Worm (Caenorhabditis elegans) whole organism, L3 larva: ENCODE measurements around the gene far-5.

Source experiments
- R02D3.7 ChIP-seq: fragments of 150-350 bp; optimal IDR thresholded peaks from 2 replicates; lab custom pipeline; 2014; ENCODE audit warnings: missing biosample characterization, missing genetic modification characterization
- ama-1 ChIP-seq: fragments of 150-350 bp; optimal IDR thresholded peaks from 2 replicates; lab custom pipeline; 2018
- ceh-28 ChIP-seq: fragments of 150-350 bp; optimal IDR thresholded peaks from 2 replicates; lab custom pipeline; 2014; ENCODE audit warnings: missing biosample characterization, missing genetic modification reagents, missing genetic modification characterization
- ceh-9 ChIP-seq: sonication (generic microtip); optimal IDR thresholded peaks from 2 replicates; lab custom pipeline; 2018; ENCODE audit warnings: missing biosample characterization, missing genetic modification characterization
- daf-12 ChIP-seq: fragments of 150-350 bp; optimal IDR thresholded peaks from 2 replicates; lab custom pipeline; 2014; ENCODE audit warnings: missing biosample characterization, missing genetic modification reagents, missing genetic modification characterization
- egl-27 ChIP-seq: sonication (generic microtip); optimal IDR thresholded peaks from 4 replicates; lab custom pipeline; 2017; ENCODE audit warnings: missing biosample characterization, missing genetic modification reagents, missing genetic modification characterization
- elt-1 ChIP-seq: fragments of 150-350 bp; optimal IDR thresholded peaks from 2 replicates; lab custom pipeline; 2014; ENCODE audit warnings: missing biosample characterization, missing genetic modification characterization
- elt-2 ChIP-seq: sonication (generic microtip); optimal IDR thresholded peaks from 2 replicates; lab custom pipeline; 2016; ENCODE audit warnings: missing genetic modification reagents, mild to moderate bottlenecking, missing genetic modification characterization, missing compliant biosample characterization
- elt-3 ChIP-seq, 3 experiments: fragments of 150-350 bp in 1 of 3; sonication (generic microtip) in 2 of 3; optimal IDR thresholded peaks; 2 replicates in 2 of 3; 4 replicates in 1 of 3; lab custom pipeline; 2014 to 2017; ENCODE audit warnings: missing biosample characterization in 3 of 3, missing genetic modification characterization in 3 of 3
- fkh-10 ChIP-seq: sonication (generic microtip); optimal IDR thresholded peaks from 2 replicates; lab custom pipeline; 2017; ENCODE audit warnings: missing biosample characterization, missing genetic modification reagents, missing genetic modification characterization
- fkh-2 ChIP-seq: fragments of 150-350 bp; optimal IDR thresholded peaks from 2 replicates; lab custom pipeline; 2014; ENCODE audit warnings: missing biosample characterization, missing genetic modification reagents, missing genetic modification characterization
- fos-1 ChIP-seq: fragments of 150-350 bp; optimal IDR thresholded peaks from 2 replicates; lab custom pipeline; 2014; ENCODE audit warnings: missing biosample characterization, missing genetic modification characterization
- hmg-11 ChIP-seq: sonication (generic microtip); optimal IDR thresholded peaks from 2 replicates; lab custom pipeline; 2016; ENCODE audit warnings: missing genetic modification characterization, missing compliant biosample characterization
- jun-1 ChIP-seq: fragments of 150-350 bp; optimal IDR thresholded peaks from 2 replicates; lab custom pipeline; 2014; ENCODE audit warnings: missing biosample characterization, missing genetic modification reagents, missing genetic modification characterization
- lin-15B ChIP-seq: fragments of 150-350 bp; optimal IDR thresholded peaks from 2 replicates; lab custom pipeline; 2014; ENCODE audit warnings: missing biosample characterization, missing genetic modification characterization
- lin-39 ChIP-seq: fragments of 150-350 bp; optimal IDR thresholded peaks from 2 replicates; lab custom pipeline; 2018; ENCODE audit warnings: missing biosample characterization, missing genetic modification reagents, missing genetic modification characterization
- lsy-12 ChIP-seq: sonication (generic microtip); optimal IDR thresholded peaks from 2 replicates; lab custom pipeline; 2016; ENCODE audit warnings: mild to moderate bottlenecking, missing genetic modification characterization, missing compliant biosample characterization
- mdl-1 ChIP-seq: fragments of 150-350 bp; optimal IDR thresholded peaks from 2 replicates; lab custom pipeline; 2014; ENCODE audit warnings: missing biosample characterization, missing genetic modification characterization
- nfya-1 ChIP-seq: sonication (generic microtip); optimal IDR thresholded peaks from 2 replicates; lab custom pipeline; 2017; ENCODE audit warnings: missing genetic modification characterization, mild to moderate bottlenecking, missing compliant biosample characterization, antibody characterized with exemption, moderate library complexity; ENCODE audit not compliant: insufficient read depth
- nhr-11 ChIP-seq: fragments of 150-350 bp; optimal IDR thresholded peaks from 2 replicates; lab custom pipeline; 2014; ENCODE audit warnings: missing biosample characterization, missing genetic modification characterization
- nhr-23 ChIP-seq: fragments of 150-350 bp; optimal IDR thresholded peaks from 2 replicates; lab custom pipeline; 2014; ENCODE audit warnings: missing biosample characterization, missing genetic modification reagents, missing genetic modification characterization
- nhr-237 ChIP-seq: fragments of 150-350 bp; optimal IDR thresholded peaks from 2 replicates; lab custom pipeline; 2014; ENCODE audit warnings: missing biosample characterization, missing genetic modification characterization
- nhr-25 ChIP-seq: sonication (generic microtip); optimal IDR thresholded peaks from 2 replicates; lab custom pipeline; 2017; ENCODE audit warnings: missing biosample characterization, missing genetic modification characterization
- nhr-43 ChIP-seq: sonication (generic microtip); optimal IDR thresholded peaks from 2 replicates; lab custom pipeline; 2016; ENCODE audit warnings: mild to moderate bottlenecking, missing genetic modification characterization, missing compliant biosample characterization; ENCODE audit not compliant: poor library complexity, severe bottlenecking
- nhr-77 ChIP-seq: fragments of 150-350 bp; optimal IDR thresholded peaks from 2 replicates; lab custom pipeline; 2014; ENCODE audit warnings: missing biosample characterization, missing genetic modification characterization
- pha-4 ChIP-seq: fragments of 150-350 bp; optimal IDR thresholded peaks from 2 replicates; lab custom pipeline; 2014; ENCODE audit warnings: missing biosample characterization, missing genetic modification reagents, missing genetic modification characterization
- pqm-1 ChIP-seq: fragments of 150-350 bp; optimal IDR thresholded peaks from 2 replicates; lab custom pipeline; 2017; ENCODE audit warnings: missing biosample characterization, missing genetic modification characterization, inconsistent platforms
- snpc-4 ChIP-seq: fragments of 150-350 bp; optimal IDR thresholded peaks from 2 replicates; lab custom pipeline; 2014; ENCODE audit warnings: missing biosample characterization, missing genetic modification characterization
- tbx-2 ChIP-seq: sonication (generic microtip); optimal IDR thresholded peaks from 2 replicates; lab custom pipeline; 2016; ENCODE audit warnings: mild to moderate bottlenecking, missing genetic modification characterization, missing compliant biosample characterization
- unc-62 ChIP-seq: fragments of 150-350 bp; sonication (generic microtip); optimal IDR thresholded peaks from 4 replicates; lab custom pipeline; 2014; ENCODE audit warnings: missing biosample characterization, missing genetic modification reagents, missing genetic modification characterization
- ztf-4 ChIP-seq: fragments of 150-350 bp; optimal IDR thresholded peaks from 2 replicates; lab custom pipeline; 2014; ENCODE audit warnings: missing biosample characterization, missing genetic modification characterization

Gene far-5

ce11 chrV:13041666-13042065 lies 46.3 kb downstream of the far-5 start, which contains the start of gene scyl-1:
Gene scyl-1 (minus strand): TSS chrV:13041721.
- TF ChIP-seq snpc-4 (tag; lab: Kevin White, UChicago) = peak; percentile 45
- peak; percentile 94 for TF ChIP-seq nhr-23 (tag; lab: Kevin White, UChicago)
- TF ChIP-seq nhr-237 = no peak
- peak; percentile 13 for TF ChIP-seq egl-27 (tag; lab: Kevin White, UChicago)
- peak; percentile 91 for TF ChIP-seq nhr-43 (tag; lab: Kevin White, UChicago)
- peak; percentile 40 for TF ChIP-seq R02D3.7
- peak; percentile 1 for TF ChIP-seq nhr-77 (tag; lab: Kevin White, UChicago)
- TF ChIP-seq nhr-11 = no peak
- TF ChIP-seq lin-15B (tag; lab: Kevin White, UChicago) = peak; percentile 69
- peak; percentile 87 for TF ChIP-seq hmg-11 (tag; lab: Kevin White, UChicago)
- peak; percentile 62 for TF ChIP-seq ceh-28 (tag; lab: Kevin White, UChicago)
- TF ChIP-seq jun-1 (tag; lab: Kevin White, UChicago) = peak; percentile 62
- peak; percentile 26 for TF ChIP-seq lin-39 (tag; lab: Kevin White, UChicago)
- no peak for TF ChIP-seq mdl-1
- TF ChIP-seq pha-4 = peak; percentile 75
- no peak for TF ChIP-seq daf-12 (tag; lab: Kevin White, UChicago)
- peak; percentile 45 for TF ChIP-seq elt-2 (tag; lab: Kevin White, UChicago)
- no peak for TF ChIP-seq elt-3 (tag; optimal IDR thresholded peaks at IDR 0.05; lab: Kevin White, UChicago)
- no peak for TF ChIP-seq fkh-2
- peak; percentile 69 for TF ChIP-seq nhr-25 (tag; lab: Kevin White, UChicago)
- no peak for TF ChIP-seq fos-1 (tag; lab: Kevin White, UChicago)
- no peak for TF ChIP-seq ama-1 (lab: Kevin White, UChicago)
- TF ChIP-seq ztf-4 (tag; lab: Kevin White, UChicago) = no peak
- TF ChIP-seq tbx-2 (tag; lab: Kevin White, UChicago) = peak; percentile 48
- TF ChIP-seq fkh-10 (GFP tag; lab: Kevin White, UChicago) = no peak
- peak; percentile 74 for TF ChIP-seq nfya-1 (tag; lab: Kevin White, UChicago)
- peak; percentile 18 for TF ChIP-seq elt-1 (tag; lab: Kevin White, UChicago)
- TF ChIP-seq pqm-1 (tag; lab: Kevin White, UChicago) = peak; percentile 20
- peak; percentile 30 for TF ChIP-seq lsy-12 (tag; lab: Kevin White, UChicago)

ce11 chrV:13043195-13043762 lies 47.9 kb downstream of the far-5 start, which contains the start of gene lap-2:
Gene lap-2 (plus strand): TSS chrV:13043712.
- TF ChIP-seq elt-2 (tag; lab: Kevin White, UChicago) (peak; percentile 94), ceh-9 (no peak), pqm-1 (tag; lab: Kevin White, UChicago) (peak; percentile 89), unc-62 (GFP tag; lab: Kevin White, UChicago) (peak; percentile 20), tbx-2 (tag; lab: Kevin White, UChicago) (no peak), ama-1 (lab: Kevin White, UChicago) (peak; percentile 62), lin-39 (tag; lab: Kevin White, UChicago) (no peak), egl-27 (tag; lab: Kevin White, UChicago) (no peak), jun-1 (tag; lab: Kevin White, UChicago) (peak; percentile 37), nhr-23 (tag; lab: Kevin White, UChicago) (no peak), pha-4 (peak; percentile 14)
- TF ChIP-seq, all 47 proteins: peak for 6

ce11 chrV:13043832-13044521 lies 48.6 kb downstream of the far-5 start:
- TF ChIP-seq pqm-1 (tag; lab: Kevin White, UChicago) = peak; percentile 62
- no peak for TF ChIP-seq nhr-25 (tag; lab: Kevin White, UChicago)
- peak; percentile 18 for TF ChIP-seq pha-4
- peak; percentile 77 for TF ChIP-seq elt-2 (tag; lab: Kevin White, UChicago)

DNA sequence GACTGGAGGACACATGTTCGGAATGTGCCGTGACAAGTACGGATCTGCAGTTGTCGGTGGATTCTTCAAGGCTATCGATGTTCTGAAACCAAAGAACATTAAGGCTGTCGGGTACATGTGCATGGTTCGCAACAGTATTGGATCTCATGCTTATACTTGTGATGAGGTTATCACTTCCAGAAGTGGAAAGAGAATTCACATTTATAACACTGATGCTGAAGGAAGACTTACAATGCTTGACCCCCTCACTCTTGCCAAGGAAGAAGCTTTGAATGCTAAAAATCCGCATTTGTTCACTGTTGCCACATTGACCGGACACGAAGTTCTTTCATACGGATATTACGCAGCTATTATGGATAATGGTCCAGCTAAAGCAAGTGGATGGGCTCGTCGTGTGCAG lies 49.6 kb downstream of the far-5 start:
- no peak for TF ChIP-seq nhr-237
- TF ChIP-seq ama-1 (lab: Kevin White, UChicago) = peak; percentile 9
